Worm (Caenorhabditis elegans) whole organism, L1 larva: ENCODE data around the gene ncx-3.

Experiments used
- alr-1 ChIP-seq: fragments of 200-800 bp; sonication (Bioruptor generic); optimal IDR thresholded peaks from 2 replicates; lab custom pipeline; 2018; ENCODE audit warnings: borderline replicate concordance, mild to moderate bottlenecking, missing genetic modification characterization, missing compliant biosample characterization
- ceh-90 ChIP-seq: sonication (generic microtip); optimal IDR thresholded peaks from 2 replicates; lab custom pipeline; 2016; ENCODE audit warnings: missing genetic modification characterization, missing compliant biosample characterization
- dpl-1 ChIP-seq, 3 experiments: fragments of 150-350 bp in 2 of 3; sonication (generic microtip) in 1 of 3; optimal IDR thresholded peaks; 2 replicates each; lab custom pipeline; 2014 to 2017; ENCODE audit warnings: missing biosample characterization in 3 of 3, missing genetic modification characterization in 3 of 3, missing genetic modification reagents in 3 of 3
- elt-3 ChIP-seq, 6 experiments: fragments of 150-350 bp in 1 of 6; sonication (generic microtip); optimal IDR thresholded peaks; 2 replicates each; lab custom pipeline; 2017 to 2018; ENCODE audit warnings: missing biosample characterization in 6 of 6, missing genetic modification characterization in 6 of 6, inconsistent platforms in 1 of 6
- isw-1 ChIP-seq: fragments of 200-800 bp; sonication (Bioruptor generic); IDR thresholded peaks from 2 replicates; pipeline ENCODE4 v1.3.6; 2022; ENCODE audit warnings: missing genetic modification characterization, missing compliant biosample characterization
- lin-15B ChIP-seq: fragments of 150-350 bp; sonication (generic microtip); optimal IDR thresholded peaks from 3 replicates; lab custom pipeline; 2014; ENCODE audit warnings: missing biosample characterization, missing genetic modification characterization
- nhr-12 ChIP-seq: sonication (generic microtip); optimal IDR thresholded peaks from 2 replicates; lab custom pipeline; 2017; ENCODE audit warnings: missing biosample characterization, missing genetic modification characterization
- pqm-1 ChIP-seq: sonication (generic microtip); optimal IDR thresholded peaks from 3 replicates; lab custom pipeline; 2017; ENCODE audit warnings: missing biosample characterization, missing genetic modification characterization
- unc-130 ChIP-seq: fragments of 150-350 bp; optimal IDR thresholded peaks from 2 replicates; lab custom pipeline; 2017; ENCODE audit warnings: missing biosample characterization, missing genetic modification characterization, inconsistent platforms

DNA sequence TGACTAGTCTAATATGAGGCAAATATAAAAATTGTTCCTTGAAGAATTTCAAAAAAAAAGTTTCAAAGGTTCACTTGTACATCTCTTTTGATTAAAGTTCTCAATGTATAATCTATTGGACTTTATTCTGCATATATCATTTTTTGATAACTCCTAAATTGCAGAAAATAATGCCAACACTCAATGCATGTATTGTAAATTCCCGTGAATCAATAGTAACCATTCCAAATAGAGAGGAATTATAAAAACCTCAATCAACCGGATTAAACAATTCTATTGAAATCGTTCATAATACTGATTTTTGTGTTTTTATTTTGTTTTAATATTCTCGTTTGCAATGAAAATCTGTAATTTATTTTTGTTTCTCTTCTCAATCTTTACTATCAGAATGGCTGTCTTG, 48.6 kb downstream of the ncx-3 start, which contains the start of gene T25B9.12:
- TF ChIP-seq pqm-1 (tag; lab: Kevin White, UChicago): no peak
- TF ChIP-seq isw-1 (GFP tag; lab: Robert Waterston, UW): no peak
- TF ChIP-seq alr-1: no peak
- no peak for TF ChIP-seq unc-130
- TF ChIP-seq ceh-90 (tag; lab: Kevin White, UChicago): no peak
- no peak for TF ChIP-seq elt-3 (tag; optimal IDR thresholded peaks at IDR 0.05; lab: Kevin White, UChicago)
- no peak for TF ChIP-seq lin-15B (tag; lab: Kevin White, UChicago)
- no peak for TF ChIP-seq dpl-1 (GFP tag; optimal IDR thresholded peaks at IDR 0.05; lab: Kevin White, UChicago)
- no peak for TF ChIP-seq nhr-12 (tag; lab: Kevin White, UChicago)
